Worm (Caenorhabditis elegans) whole organism, L4/young adult: ENCODE measurements around the gene pqn-51.

ENCODE experiments used
- W03F9.2 ChIP-seq: fragments of 150-350 bp; optimal IDR thresholded peaks from 2 replicates; lab custom pipeline; 2014; ENCODE audit warnings: missing biosample characterization, missing genetic modification characterization
- dao-5 ChIP-seq: sonication (generic microtip); optimal IDR thresholded peaks from 2 replicates; lab custom pipeline; 2016; ENCODE audit warnings: missing genotype, missing genetic modification characterization, moderate library complexity, missing compliant biosample characterization
- him-1 ChIP-seq: sonication (generic microtip); optimal IDR thresholded peaks from 2 replicates; lab custom pipeline; 2016; ENCODE audit warnings: missing genotype, missing genetic modification reagents, missing genetic modification characterization, missing compliant biosample characterization

DNA sequence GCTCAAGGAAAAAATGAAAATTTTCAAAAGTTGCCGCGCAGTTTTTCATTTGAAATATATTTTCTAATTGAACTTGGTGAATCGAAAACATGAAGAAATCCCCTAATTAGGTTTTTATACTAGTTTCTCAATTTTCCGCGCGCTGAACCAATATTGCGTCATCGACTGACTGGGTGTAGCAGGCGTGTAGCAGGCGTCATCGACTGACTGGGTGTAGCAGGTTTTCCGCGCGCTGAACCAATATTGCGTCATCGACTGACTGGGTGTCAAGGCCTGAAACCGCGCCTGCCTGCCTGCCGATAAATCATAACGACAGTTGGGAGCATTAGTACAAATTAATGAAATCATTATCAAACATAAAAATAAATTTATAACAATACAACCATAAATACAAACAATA is 26.1 kb upstream of the pqn-51 start:
- TF ChIP-seq dao-5 (tag; lab: Kevin White, UChicago) (no peak), him-1 (tag; lab: Kevin White, UChicago) (no peak), W03F9.2 (tag; lab: Kevin White, UChicago) (no peak)
